Worm (Caenorhabditis elegans) whole organism, L4 larva: Measurements from ENCODE around the gene W03G11.4.

Source experiments
- unc-62 ChIP-seq, 3 experiments: fragments of 150-350 bp in 1 of 3; sonication (generic microtip); optimal IDR thresholded peaks in 2 of 3; peaks in 1 of 3; 1 replicate in 1 of 3; 2 replicates in 2 of 3; lab custom pipeline; 2014 to 2017; ENCODE audit warnings: missing biosample characterization in 3 of 3, missing genetic modification characterization in 3 of 3, missing genetic modification reagents in 3 of 3, missing genotype in 1 of 3
- vab-7 ChIP-seq: fragments of 200-800 bp; sonication (Bioruptor generic); IDR thresholded peaks from 2 replicates; pipeline ENCODE4 v1.3.6; 2022; ENCODE audit warnings: missing genetic modification reagents, missing genetic modification characterization, missing compliant biosample characterization

ce11 chrX:12036114-12036513 is 56.8 kb downstream of the W03G11.4 start:
- TF ChIP-seq unc-62 (GFP tag; optimal IDR thresholded peaks at IDR 0.05 in 1 of 2; lab: Kevin White, UChicago) (no peak), unc-62 (tag; optimal IDR thresholded peaks at IDR 0.05; lab: Kevin White, UChicago) (no peak), vab-7 (no peak)
